Fruit fly (Drosophila melanogaster) whole organism, embryonic: ENCODE measurements around the gene CG31245.

Experiments used
- Adf1 ChIP-seq: fragments of 200-800 bp; sonication (Bioruptor generic); IDR thresholded peaks from 2 replicates; pipeline ENCODE4 v1.3.6; 2022; ENCODE audit warnings: missing biosample characterization, missing genetic modification characterization
- BEAF-32 ChIP-seq: fragments of 200-800 bp; sonication (Bioruptor generic); optimal IDR thresholded peaks from 3 replicates; lab custom pipeline; 2017; ENCODE audit warnings: missing biosample characterization, missing genetic modification characterization, mild to moderate bottlenecking, moderate library complexity, missing genetic modification reagents
- CG1024 ChIP-seq: fragments of 200-800 bp; sonication (Bioruptor generic); IDR thresholded peaks from 2 replicates; pipeline ENCODE4 v1.3.6; 2022; ENCODE audit warnings: missing biosample characterization, missing genetic modification characterization
- CG10267 ChIP-seq: fragments of 200-800 bp; sonication (Bioruptor generic); optimal IDR thresholded peaks from 2 replicates; lab custom pipeline; 2018; ENCODE audit warnings: missing biosample characterization, mild to moderate bottlenecking, missing genetic modification characterization, moderate library complexity
- CG10321 ChIP-seq: fragments of 200-800 bp; sonication (Bioruptor generic); IDR thresholded peaks from 2 replicates; pipeline ENCODE4 v1.3.6; 2022; ENCODE audit warnings: missing biosample characterization, missing genetic modification characterization
- CG10565 ChIP-seq: fragments of 200-800 bp; sonication (Bioruptor generic); optimal IDR thresholded peaks from 3 replicates; lab custom pipeline; 2016; ENCODE audit warnings: missing biosample characterization, mild to moderate bottlenecking, missing genetic modification characterization
- CG11085 ChIP-seq: fragments of 200-800 bp; sonication (Bioruptor generic); IDR thresholded peaks from 2 replicates; pipeline ENCODE4 v1.3.6; 2022; ENCODE audit warnings: missing biosample characterization, missing genetic modification characterization
- CG12391 ChIP-seq: fragments of 200-800 bp; sonication (Bioruptor generic); optimal IDR thresholded peaks from 3 replicates; lab custom pipeline; 2018; ENCODE audit warnings: missing biosample characterization, mild to moderate bottlenecking, missing genetic modification characterization, moderate library complexity
- CG12744 ChIP-seq: fragments of 200-800 bp; sonication (Bioruptor generic); optimal IDR thresholded peaks from 2 replicates; lab custom pipeline; 2016; ENCODE audit warnings: missing biosample characterization, missing genetic modification characterization
- CG13624 ChIP-seq: fragments of 200-800 bp; sonication (Bioruptor generic); optimal IDR thresholded peaks from 2 replicates; lab custom pipeline; 2016; ENCODE audit warnings: missing biosample characterization, missing genetic modification characterization
- CG14710 ChIP-seq: fragments of 200-800 bp; sonication (Bioruptor generic); optimal IDR thresholded peaks from 3 replicates; lab custom pipeline; 2019; ENCODE audit warnings: missing biosample characterization, mild to moderate bottlenecking, missing genetic modification characterization, moderate library complexity
- CG14965 ChIP-seq: fragments of 200-800 bp; sonication (Bioruptor generic); optimal IDR thresholded peaks from 2 replicates; lab custom pipeline; 2016; ENCODE audit warnings: missing biosample characterization, missing genetic modification characterization, borderline replicate concordance
- CG15479 ChIP-seq: fragments of 200-800 bp; sonication (Bioruptor generic); optimal IDR thresholded peaks from 3 replicates; lab custom pipeline; 2019; ENCODE audit warnings: missing biosample characterization, mild to moderate bottlenecking, missing genetic modification characterization, moderate library complexity
- CG15696 ChIP-seq: fragments of 200-800 bp; sonication (Bioruptor generic); optimal IDR thresholded peaks from 2 replicates; lab custom pipeline; 2019; ENCODE audit warnings: missing biosample characterization, mild to moderate bottlenecking, missing genetic modification characterization, moderate library complexity
- CG17186 ChIP-seq: fragments of 200-800 bp; sonication (Bioruptor generic); optimal IDR thresholded peaks from 3 replicates; lab custom pipeline; 2017; ENCODE audit warnings: missing biosample characterization, missing genetic modification reagents, missing genetic modification characterization
- CG17361 ChIP-seq: fragments of 200-800 bp; sonication (Bioruptor generic); IDR thresholded peaks from 3 replicates; pipeline ENCODE4 v1.3.6; 2022; ENCODE audit warnings: missing biosample characterization, missing genetic modification characterization
- CG17802 ChIP-seq: fragments of 200-800 bp; sonication (Bioruptor generic); optimal IDR thresholded peaks from 2 replicates; lab custom pipeline; 2018; ENCODE audit warnings: missing biosample characterization, mild to moderate bottlenecking, missing genetic modification characterization, moderate library complexity
- CG17829 ChIP-seq: fragments of 200-800 bp; optimal IDR thresholded peaks from 2 replicates; lab custom pipeline; 2019; ENCODE audit warnings: missing biosample characterization, mild to moderate bottlenecking, missing genetic modification characterization, moderate library complexity
- CG18262 ChIP-seq: fragments of 200-800 bp; optimal IDR thresholded peaks from 3 replicates; lab custom pipeline; 2019; ENCODE audit warnings: missing biosample characterization, mild to moderate bottlenecking, missing genetic modification characterization, moderate library complexity
- CG18599 ChIP-seq: fragments of 200-800 bp; sonication (Bioruptor generic); optimal IDR thresholded peaks from 3 replicates; lab custom pipeline; 2017; ENCODE audit warnings: missing biosample characterization, missing genetic modification characterization, mild to moderate bottlenecking, moderate library complexity, missing genetic modification reagents
- CG2712 ChIP-seq: fragments of 200-800 bp; optimal IDR thresholded peaks from 3 replicates; lab custom pipeline; 2019; ENCODE audit warnings: missing biosample characterization, mild to moderate bottlenecking, missing genetic modification characterization, moderate library complexity
- CG30020 ChIP-seq: fragments of 200-800 bp; optimal IDR thresholded peaks from 2 replicates; lab custom pipeline; 2019; ENCODE audit warnings: missing biosample characterization, mild to moderate bottlenecking, missing genetic modification characterization, moderate library complexity
- CG3065 ChIP-seq: fragments of 200-800 bp; sonication (Bioruptor generic); optimal IDR thresholded peaks from 2 replicates; lab custom pipeline; 2016; ENCODE audit warnings: missing biosample characterization, missing genetic modification characterization
- CG31441 ChIP-seq: fragments of 200-800 bp; sonication (Bioruptor generic); IDR thresholded peaks from 2 replicates; pipeline ENCODE4 v1.3.6; 2022; ENCODE audit warnings: missing biosample characterization, missing genetic modification characterization
- CG32532 ChIP-seq: fragments of 200-800 bp; sonication (Bioruptor generic); IDR thresholded peaks from 2 replicates; pipeline ENCODE4 v1.3.6; 2022; ENCODE audit warnings: missing biosample characterization, missing genetic modification characterization
- CG33557 ChIP-seq: fragments of 200-800 bp; sonication (Bioruptor generic); optimal IDR thresholded peaks from 2 replicates; lab custom pipeline; 2019; ENCODE audit warnings: missing biosample characterization, mild to moderate bottlenecking, missing genetic modification characterization, moderate library complexity
- CG43689 ChIP-seq: fragments of 200-800 bp; sonication (Bioruptor generic); IDR thresholded peaks from 2 replicates; pipeline ENCODE4 v1.3.6; 2022; ENCODE audit warnings: missing biosample characterization, missing genetic modification characterization
- CG7928 ChIP-seq: fragments of 200-800 bp; sonication (Bioruptor generic); optimal IDR thresholded peaks from 2 replicates; lab custom pipeline; 2017; ENCODE audit warnings: missing biosample characterization, mild to moderate bottlenecking, missing genetic modification characterization
- CG7963 ChIP-seq: fragments of 200-800 bp; sonication (Bioruptor generic); IDR thresholded peaks from 3 replicates; pipeline ENCODE4 v1.3.6; 2022; ENCODE audit warnings: missing biosample characterization, missing genetic modification characterization; ENCODE audit not compliant: partially characterized antibody
- CG8765 ChIP-seq: fragments of 200-800 bp; sonication (Bioruptor generic); IDR thresholded peaks from 2 replicates; pipeline ENCODE4 v1.3.6; 2022; ENCODE audit warnings: missing biosample characterization, missing genetic modification characterization
- D19B ChIP-seq: fragments of 200-800 bp; sonication (Bioruptor generic); optimal IDR thresholded peaks from 2 replicates; lab custom pipeline; 2017; ENCODE audit warnings: missing biosample characterization, mild to moderate bottlenecking, missing genetic modification characterization
- Elba2 ChIP-seq: fragments of 200-800 bp; sonication (Bioruptor generic); optimal IDR thresholded peaks from 3 replicates; lab custom pipeline; 2016; ENCODE audit warnings: missing biosample characterization, missing genetic modification characterization
- H2.0 ChIP-seq: fragments of 200-800 bp; sonication (Bioruptor generic); IDR thresholded peaks from 2 replicates; pipeline ENCODE4 v1.3.6; 2022; ENCODE audit warnings: missing biosample characterization, missing genetic modification characterization
- HLH4C ChIP-seq: fragments of 200-800 bp; sonication (Bioruptor generic); IDR thresholded peaks from 3 replicates; pipeline ENCODE4 v1.3.6; 2022; ENCODE audit warnings: missing biosample characterization, missing genetic modification characterization; ENCODE audit not compliant: partially characterized antibody
- HmgZ ChIP-seq: fragments of 200-800 bp; sonication (Bioruptor generic); optimal IDR thresholded peaks from 2 replicates; lab custom pipeline; 2018; ENCODE audit warnings: missing biosample characterization, mild to moderate bottlenecking, missing genetic modification characterization
- Lim3 ChIP-seq: fragments of 200-800 bp; sonication (Bioruptor generic); IDR thresholded peaks from 2 replicates; pipeline ENCODE4 v1.3.6; 2022; ENCODE audit warnings: missing biosample characterization, missing genetic modification characterization
- Max ChIP-seq: fragments of 200-800 bp; sonication (Bioruptor generic); optimal IDR thresholded peaks from 2 replicates; lab custom pipeline; 2016; ENCODE audit warnings: missing biosample characterization, mild to moderate bottlenecking, missing genetic modification characterization
- Mrtf ChIP-seq: fragments of 200-800 bp; sonication (Bioruptor generic); IDR thresholded peaks from 3 replicates; pipeline ENCODE4 v1.3.6; 2022; ENCODE audit warnings: missing biosample characterization, missing genetic modification characterization
- Ptx1 ChIP-seq: fragments of 200-800 bp; sonication (Bioruptor generic); IDR thresholded peaks from 2 replicates; pipeline ENCODE4 v1.3.6; 2022; ENCODE audit warnings: missing biosample characterization, missing genetic modification characterization
- Xrp1 ChIP-seq: fragments of 200-800 bp; sonication (Bioruptor generic); IDR thresholded peaks from 2 replicates; pipeline ENCODE4 v1.3.6; 2022; ENCODE audit warnings: missing biosample characterization, missing genetic modification characterization
- ac ChIP-seq: fragments of 200-800 bp; sonication (Bioruptor generic); optimal IDR thresholded peaks from 3 replicates; lab custom pipeline; 2017; ENCODE audit warnings: missing biosample characterization, mild to moderate bottlenecking, missing genetic modification characterization
- al ChIP-seq: fragments of 200-800 bp; sonication (Bioruptor generic); IDR thresholded peaks from 2 replicates; pipeline ENCODE4 v1.3.6; 2022; ENCODE audit warnings: missing biosample characterization, missing genetic modification characterization
- bowl ChIP-seq: fragments of 200-800 bp; sonication (Bioruptor generic); IDR thresholded peaks from 2 replicates; pipeline ENCODE4 v1.3.6; 2022; ENCODE audit warnings: missing biosample characterization, missing genetic modification characterization
- dan ChIP-seq: fragments of 200-800 bp; sonication (Bioruptor generic); IDR thresholded peaks from 2 replicates; pipeline ENCODE4 v1.3.6; 2022; ENCODE audit warnings: missing biosample characterization, missing genetic modification characterization
- gem ChIP-seq: fragments of 200-800 bp; sonication (Bioruptor generic); optimal IDR thresholded peaks from 2 replicates; lab custom pipeline; 2019; ENCODE audit warnings: missing biosample characterization, mild to moderate bottlenecking, missing genetic modification characterization, moderate library complexity
- luna ChIP-seq: fragments of 200-800 bp; sonication (Bioruptor generic); optimal IDR thresholded peaks from 2 replicates; lab custom pipeline; 2016; ENCODE audit warnings: missing biosample characterization, missing genetic modification characterization
- oc ChIP-seq: fragments of 200-800 bp; sonication (Bioruptor generic); optimal IDR thresholded peaks from 2 replicates; lab custom pipeline; 2018; ENCODE audit warnings: missing biosample characterization, mild to moderate bottlenecking, missing genetic modification characterization, moderate library complexity
- pzg ChIP-seq: fragments of 200-800 bp; sonication (Bioruptor generic); optimal IDR thresholded peaks from 3 replicates; lab custom pipeline; 2018; ENCODE audit warnings: missing biosample characterization, mild to moderate bottlenecking, missing genetic modification characterization, moderate library complexity
- twi ChIP-seq: fragments of 200-800 bp; optimal IDR thresholded peaks from 2 replicates; lab custom pipeline; 2019; ENCODE audit warnings: missing biosample characterization, mild to moderate bottlenecking, missing genetic modification characterization, moderate library complexity
- usp ChIP-seq: fragments of >200 bp; optimal IDR thresholded peaks from 2 replicates; lab custom pipeline; 2017; ENCODE audit warnings: missing biosample characterization, missing genetic modification characterization

The CG31245 gene

DNA sequence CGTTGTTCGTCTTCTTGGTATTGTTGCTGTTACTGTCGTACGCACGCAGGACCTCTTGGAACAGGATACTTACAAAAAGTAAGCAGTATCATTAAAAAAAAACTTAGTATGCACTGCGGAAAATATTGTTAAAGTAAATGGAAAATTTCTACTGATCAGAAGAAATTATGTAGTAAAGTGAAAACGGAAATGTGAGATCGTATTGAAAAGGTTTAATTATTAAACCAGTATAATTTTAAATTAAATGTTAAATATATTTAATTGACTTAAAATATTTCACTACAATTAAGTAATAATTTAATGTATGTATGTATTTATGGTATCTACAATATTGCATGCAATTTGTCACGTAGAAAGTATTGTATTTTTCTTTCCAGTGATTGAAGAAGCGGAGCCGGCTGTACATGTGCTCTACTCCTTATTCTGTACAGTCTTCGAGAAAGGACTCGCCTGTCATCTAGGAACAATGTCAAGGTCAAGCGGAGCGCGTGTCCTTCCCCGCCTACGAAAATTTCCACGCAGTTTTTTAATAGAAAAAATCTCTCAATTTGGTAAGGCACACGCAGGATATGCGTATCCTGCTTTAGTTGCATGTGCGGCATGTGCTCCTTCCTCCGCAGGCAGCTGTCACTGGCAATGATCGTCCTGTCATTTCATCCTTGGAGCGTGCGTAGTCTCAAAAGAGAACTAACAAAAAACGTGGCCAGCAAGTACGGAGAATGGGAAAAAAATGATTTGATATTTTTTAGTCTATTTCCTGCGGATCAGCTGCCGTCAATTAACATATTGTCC is 33.3 kb downstream of the CG31245 start (continued):
- TF ChIP-seq CG10565 (GFP tag; lab: Kevin White, UChicago) (no peak), CG7963 (GFP tag; lab: Robert Waterston, UW) (no peak), CG12391 (tag; lab: Kevin White, UChicago) (peak; percentile 12), CG30020 (no peak), twi (peak; percentile 92), CG1024 (GFP tag; lab: Robert Waterston, UW) (no peak), bowl (GFP tag; lab: Robert Waterston, UW) (no peak), Ptx1 (GFP tag; lab: Robert Waterston, UW) (no peak), CG33557 (no peak), CG8765 (peak; percentile 65; the same call in 1 of the 2 replicates), CG11085 (GFP tag; lab: Robert Waterston, UW) (no peak), CG17829 (tag; lab: Kevin White, UChicago) (peak; percentile 52), HmgZ (no peak), CG32532 (GFP tag; lab: Robert Waterston, UW) (no peak), CG17361 (peak; percentile 50; the same call in 2 of the 3 replicates), Lim3 (GFP tag; lab: Robert Waterston, UW) (no peak), Adf1 (GFP tag; lab: Robert Waterston, UW) (no peak), Elba2 (peak; percentile 7), Mrtf (GFP tag; lab: Robert Waterston, UW) (no peak), CG18262 (peak; percentile 72), gem (tag; lab: Kevin White, UChicago) (peak; percentile 34), al (GFP tag; lab: Robert Waterston, UW) (no peak), ac (GFP tag; lab: Kevin White, UChicago) (no peak), CG13624 (GFP tag; lab: Kevin White, UChicago) (no peak), CG17186 (no peak), CG14965 (GFP tag; lab: Kevin White, UChicago) (no peak), CG15479 (no peak), CG43689 (no peak), H2.0 (GFP tag; lab: Robert Waterston, UW) (no peak), CG14710 (peak; percentile 36), CG15696 (tag; lab: Kevin White, UChicago) (peak; percentile 85), dan (GFP tag; lab: Robert Waterston, UW) (no peak), CG2712 (tag; lab: Kevin White, UChicago) (peak; percentile 59), D19B (GFP tag; lab: Kevin White, UChicago) (no peak), luna (GFP tag; lab: Kevin White, UChicago) (no peak), oc (tag; lab: Kevin White, UChicago) (no peak), CG7928 (GFP tag; lab: Kevin White, UChicago) (no peak), CG17802 (tag; lab: Kevin White, UChicago) (no peak), CG12744 (no peak), Xrp1 (peak; percentile 39; the same call in 1 of the 2 replicates), BEAF-32 (GFP tag; lab: Kevin White, UChicago) (no peak), CG18599 (GFP tag; lab: Kevin White, UChicago) (no peak), CG31441 (GFP tag; lab: Robert Waterston, UW) (0 out of 2 replicates have a peak, but pooled peaks have one; percentile 14), CG10267 (tag; lab: Kevin White, UChicago) (peak; percentile 47), CG3065 (GFP tag; lab: Kevin White, UChicago) (no peak), usp (GFP tag; lab: Kevin White, UChicago) (no peak), pzg (GFP tag; lab: Kevin White, UChicago) (no peak), HLH4C (no peak), Max (GFP tag; lab: Kevin White, UChicago) (no peak), CG10321 (GFP tag; lab: Robert Waterston, UW) (no peak)
